Worm (Caenorhabditis elegans) whole organism, L4 larva: ENCODE results near the gene W02D7.5.

ENCODE experiments used
- fkh-10 ChIP-seq: fragments of 150-350 bp; optimal IDR thresholded peaks from 2 replicates; lab custom pipeline; 2014; ENCODE audit warnings: missing biosample characterization, missing genetic modification reagents, missing genetic modification characterization
- nhr-11 ChIP-seq: fragments of 150-350 bp; optimal IDR thresholded peaks from 2 replicates; lab custom pipeline; 2014; ENCODE audit warnings: missing biosample characterization, missing genetic modification characterization
- unc-62 ChIP-seq, 3 experiments: fragments of 150-350 bp in 1 of 3; sonication (generic microtip); optimal IDR thresholded peaks in 2 of 3; peaks in 1 of 3; 1 replicate in 1 of 3; 2 replicates in 2 of 3; lab custom pipeline; 2014 to 2017; ENCODE audit warnings: missing biosample characterization in 3 of 3, missing genetic modification characterization in 3 of 3, missing genetic modification reagents in 3 of 3, missing genotype in 1 of 3
- zfp-3 ChIP-seq: fragments of 200-800 bp; sonication (Bioruptor generic); conservative IDR thresholded peaks from 2 replicates; pipeline ENCODE4 v1.3.6; 2022; ENCODE audit warnings: missing genetic modification reagents, missing genetic modification characterization, missing compliant biosample characterization

DNA sequence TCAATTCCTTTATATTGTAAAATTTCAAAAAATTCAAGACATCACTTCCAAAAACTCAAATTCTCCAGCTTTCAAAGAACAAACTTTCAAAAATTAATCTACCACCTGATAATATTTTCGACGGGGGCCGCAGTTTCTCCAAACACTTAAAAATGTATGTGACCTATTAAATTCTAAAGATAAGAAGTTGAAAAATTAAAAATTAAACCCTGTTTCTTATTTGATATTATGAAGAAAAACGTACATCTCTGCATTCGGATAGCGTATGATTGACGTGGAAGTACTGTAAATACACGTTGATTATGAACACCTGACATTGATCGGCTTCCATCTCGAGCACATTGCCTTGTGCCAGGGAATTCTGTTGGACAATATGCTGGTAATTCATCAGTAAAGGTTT, 6.9 kb upstream of the W02D7.5 start:
- no peak for TF ChIP-seq zfp-3 (GFP tag; lab: Robert Waterston, UW)
- no peak for TF ChIP-seq nhr-11
- TF ChIP-seq unc-62 (GFP tag; optimal IDR thresholded peaks at IDR 0.05 in 1 of 2; lab: Kevin White, UChicago): no peak
- no peak for TF ChIP-seq unc-62 (tag; optimal IDR thresholded peaks at IDR 0.05; lab: Kevin White, UChicago)
- no peak for TF ChIP-seq fkh-10 (GFP tag; lab: Kevin White, UChicago)
